Fruit fly (Drosophila melanogaster) Kc167 (cell line): ENCODE measurements around the gene CG11162.

Source experiments
- insv ChIP-seq: fragments of >200 bp; optimal IDR thresholded peaks from 3 replicates; lab custom pipeline; 2018; ENCODE audit warnings: missing external identifiers
- psq ChIP-seq: fragments of >200 bp; optimal IDR thresholded peaks from 2 replicates; lab custom pipeline; 2017; ENCODE audit warnings: missing external identifiers
- ttk ChIP-seq: sonication (Bioruptor generic); optimal IDR thresholded peaks from 2 replicates; lab custom pipeline; 2017; ENCODE audit warnings: missing external identifiers

DNA sequence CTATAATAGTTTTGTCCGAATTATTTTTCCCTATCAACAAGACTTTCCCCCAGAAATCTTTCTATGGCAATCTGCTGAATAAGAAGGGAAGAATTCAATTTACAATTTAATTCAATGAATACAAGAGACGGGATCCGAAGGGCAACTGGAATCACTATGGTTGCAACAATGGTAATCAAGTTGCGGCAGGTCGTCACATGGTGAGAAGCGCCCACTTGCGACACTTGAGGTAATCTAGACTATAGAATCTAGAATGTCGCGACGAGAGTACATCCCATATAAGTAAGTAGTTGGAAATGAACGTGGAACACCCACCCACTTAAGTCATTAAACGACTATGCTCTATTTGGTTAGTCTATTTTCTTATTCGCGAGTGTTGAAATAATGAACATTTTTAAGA, 5.2 kb downstream of the CG11162 start:
- no peak for TF ChIP-seq ttk (lab: Kevin White, UChicago)
- TF ChIP-seq insv (lab: Kevin White, UChicago), result no peak
- no peak for TF ChIP-seq psq (lab: Kevin White, UChicago)
